Fruit fly (Drosophila melanogaster): ENCODE results near the gene Zpr1.

Zpr1 gene

DNA sequence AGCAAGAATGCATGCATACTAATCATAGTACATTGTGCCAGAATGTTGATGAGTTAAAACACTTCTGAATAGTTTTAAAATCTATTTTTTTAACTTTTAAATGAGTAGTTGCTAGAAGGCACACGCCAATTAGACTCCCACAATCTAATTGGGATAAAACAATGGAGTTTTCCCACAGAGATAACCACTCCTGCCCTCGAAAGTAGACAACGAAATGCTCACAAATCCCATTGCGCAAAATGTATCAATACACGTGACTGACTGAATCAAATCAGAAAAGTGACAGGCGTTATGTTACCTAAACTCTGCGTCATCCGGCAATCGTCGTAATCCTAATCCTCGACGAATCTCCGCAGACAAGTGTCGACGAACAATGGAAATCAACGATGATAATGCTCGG is 44.1 kb downstream of the Zpr1 start:
- TF ChIP-seq CTCF (optimal IDR thresholded peaks at IDR 0.05) (no peak), CG8478 (optimal IDR thresholded peaks at IDR 0.05) (no peak)

DNA sequence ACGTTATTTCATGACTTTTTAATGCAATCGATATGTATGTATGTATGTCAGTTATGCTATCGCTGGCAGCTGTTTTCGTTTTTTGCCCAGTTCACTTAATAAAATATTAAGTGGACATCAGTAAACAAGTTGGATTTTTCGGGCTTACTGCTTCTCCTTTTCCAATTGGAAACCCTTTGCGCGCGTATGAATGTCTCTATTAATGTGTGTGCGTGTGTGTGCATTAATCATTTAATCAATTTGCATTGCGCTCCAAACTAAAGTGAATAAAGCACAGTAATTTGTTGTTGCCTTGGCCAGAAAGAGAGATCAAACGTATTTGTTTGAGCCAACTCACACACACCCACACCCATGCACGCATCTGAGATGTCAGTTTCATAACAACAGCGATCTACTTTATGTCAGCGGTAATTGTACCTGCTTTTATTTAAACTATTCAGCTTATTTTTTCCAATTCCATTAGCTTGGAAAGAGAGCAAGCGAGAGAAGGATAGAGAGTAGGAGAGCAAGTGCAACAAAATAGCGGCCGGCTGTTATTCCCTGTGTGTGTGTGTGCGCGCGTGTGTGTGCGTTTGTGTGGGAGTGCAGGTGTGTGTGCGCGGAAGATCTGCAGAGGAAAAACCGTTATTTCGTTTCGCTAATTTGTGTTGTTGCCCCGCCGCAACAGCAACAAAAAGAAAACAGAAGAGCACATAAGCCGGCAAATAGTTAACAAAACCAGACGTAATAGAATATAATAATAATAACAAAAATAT is 51.6 kb downstream of the Zpr1 start:
- TF ChIP-seq CG8478 (optimal IDR thresholded peaks at IDR 0.05) (no peak), CTCF (optimal IDR thresholded peaks at IDR 0.05) (no peak)

All from S2 (cell line).